Worm (Caenorhabditis elegans): Measurements from ENCODE around the gene srw-68.

Gene srw-68

DNA sequence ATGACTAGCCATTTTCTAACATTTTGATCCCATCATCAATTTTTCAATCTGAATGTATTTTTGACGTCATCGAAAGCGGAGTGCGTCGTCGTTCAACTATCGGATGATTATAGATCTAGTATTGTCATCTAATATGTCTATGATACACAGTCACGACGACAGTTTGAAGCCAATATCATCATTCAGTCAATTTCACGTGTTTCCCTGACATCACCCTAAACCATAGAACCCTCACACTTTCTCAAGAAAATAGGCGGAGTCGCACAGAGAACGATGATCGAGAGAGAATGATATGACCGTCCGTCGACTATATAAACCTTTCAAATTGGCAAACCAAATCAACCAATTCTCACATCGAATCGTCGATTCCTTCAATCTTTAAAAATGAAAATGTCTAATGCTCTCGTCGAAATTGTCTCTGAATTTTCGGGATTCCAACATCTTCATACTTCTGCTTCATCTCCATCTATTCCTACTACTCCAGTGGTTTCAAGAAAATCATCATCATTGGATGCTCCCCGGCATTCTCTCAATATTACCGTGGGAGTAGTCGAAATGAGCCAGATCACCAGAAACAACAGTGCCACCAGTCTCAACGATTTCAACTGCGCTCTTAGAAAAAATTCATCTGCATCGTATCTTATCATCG, 10.6 kb downstream of the srw-68 start, which contains the start of gene F18E3.13:
Gene F18E3.13 (plus strand): TSS at position 385 of the 649 bp plus-strand sequence.
- no peak for TF ChIP-seq M03D4.4 (tag; optimal IDR thresholded peaks at IDR 0.05)
- no peak for TF ChIP-seq mls-2 (tag; optimal IDR thresholded peaks at IDR 0.05)
- TF ChIP-seq nhr-2 (tag; optimal IDR thresholded peaks at IDR 0.05): no peak
- peak; percentile 22 for TF ChIP-seq elt-3 (tag; optimal IDR thresholded peaks at IDR 0.05)
- TF ChIP-seq pha-4 (tag; optimal IDR thresholded peaks at IDR 0.05): no peak
- TF ChIP-seq ceh-83 (GFP tag; optimal IDR thresholded peaks at IDR 0.05): no peak
- TF ChIP-seq sptf-1 (tag; optimal IDR thresholded peaks at IDR 0.05): no peak
- TF ChIP-seq bed-3 (GFP tag; optimal IDR thresholded peaks at IDR 0.05): no peak
- TF ChIP-seq unc-62 (GFP tag; optimal IDR thresholded peaks at IDR 0.05): peak; percentile 69
- TF ChIP-seq ceh-43 (GFP tag; optimal IDR thresholded peaks at IDR 0.05): no peak

- TF ChIP-seq nhr-76 (tag; optimal IDR thresholded peaks at IDR 0.05) (no peak), elt-3 (tag; optimal IDR thresholded peaks at IDR 0.05) (no peak), unc-62 (GFP tag; optimal IDR thresholded peaks at IDR 0.05) (no peak), lin-32 (GFP tag; optimal IDR thresholded peaks at IDR 0.05) (no peak), nhr-28 (tag; optimal IDR thresholded peaks at IDR 0.05) (no peak), mep-1 (tag; optimal IDR thresholded peaks at IDR 0.05) (no peak), drap-1 (GFP tag; optimal IDR thresholded peaks at IDR 0.05) (no peak), ztf-11 (tag; optimal IDR thresholded peaks at IDR 0.05) (no peak), tbx-8 (GFP tag; optimal IDR thresholded peaks at IDR 0.05) (no peak), nhr-2 (tag; optimal IDR thresholded peaks at IDR 0.05) (no peak), bed-3 (GFP tag; optimal IDR thresholded peaks at IDR 0.05) (no peak), elt-1 (tag; optimal IDR thresholded peaks at IDR 0.05; ENCODE audit: borderline replicate concordance, insufficient read depth) (no peak), M03D4.4 (tag; optimal IDR thresholded peaks at IDR 0.05) (no peak), mab-5 (tag; optimal IDR thresholded peaks at IDR 0.05) (no peak), lsy-2 (tag; optimal IDR thresholded peaks at IDR 0.05) (no peak), zip-8 (tag; optimal IDR thresholded peaks at IDR 0.05) (no peak), ham-2 (GFP tag; optimal IDR thresholded peaks at IDR 0.05) (no peak), unc-120 (tag; optimal IDR thresholded peaks at IDR 0.05; ENCODE audit: poor library complexity, severe bottlenecking) (no peak)
These were observed 11.6 kb downstream of the srw-68 start, which contains the start of gene F18E3.12 for ce11 chrV:7414909-7415308. Gene F18E3.12, plus strand, starts transcription at chrV:7414985.

DNA sequence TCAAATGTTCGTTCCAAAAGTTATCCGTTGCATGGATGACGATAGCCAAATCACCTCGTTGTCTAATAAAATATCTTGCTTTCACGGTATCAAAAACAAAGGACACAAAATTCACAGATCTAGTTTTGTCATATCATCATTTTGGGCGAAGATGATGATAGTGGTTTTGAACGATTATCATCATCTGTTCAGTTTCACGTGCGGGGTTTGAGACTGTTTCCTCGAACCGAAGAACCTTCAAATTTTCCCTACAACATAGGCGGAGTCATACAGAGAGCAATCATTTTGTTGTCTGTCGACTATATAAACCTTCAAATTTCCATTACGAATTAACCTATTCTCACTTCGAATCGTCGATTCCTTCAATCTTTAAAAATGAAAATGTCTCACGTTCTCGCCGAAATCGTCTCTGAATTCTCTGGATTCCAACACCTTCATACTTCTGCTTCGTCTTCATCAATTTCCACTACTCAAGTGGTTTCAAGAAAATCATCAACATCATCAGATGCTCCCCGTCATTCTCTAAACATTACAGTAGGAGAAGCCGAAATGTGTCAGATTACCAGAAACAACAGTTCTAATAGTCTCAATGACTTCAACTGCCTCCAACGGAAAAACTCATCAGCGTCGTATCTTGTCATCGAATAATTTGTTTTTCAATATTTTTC, 13.3 kb downstream of the srw-68 start, which contains the start of gene F18E3.11:
Gene F18E3.11 (plus strand): TSS at position 376 of the 668 bp plus-strand sequence.
- TF ChIP-seq mls-2 (tag; optimal IDR thresholded peaks at IDR 0.05): no peak

DNA sequence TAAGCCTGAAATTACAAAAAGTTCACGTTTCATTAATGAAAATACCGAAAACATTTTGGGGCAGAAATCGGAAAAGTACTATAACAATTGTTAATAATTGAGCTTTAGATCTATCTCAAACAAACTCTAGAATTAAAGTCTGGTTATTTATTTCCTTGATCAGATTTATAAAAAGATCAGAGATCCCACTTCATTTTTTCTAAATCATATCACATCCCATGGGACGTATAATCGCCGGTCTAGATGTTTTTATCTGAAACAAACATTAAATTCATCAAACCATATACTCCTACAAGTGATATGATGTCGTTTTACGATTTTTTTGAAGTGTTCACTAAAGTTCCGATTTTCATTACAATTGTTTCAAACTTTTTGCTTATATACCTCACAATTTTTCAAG, 14.8 kb downstream of the srw-68 start, which contains the start of gene str-41:
Gene str-41 (plus strand): TSS at position 301 of the 400 bp plus-strand sequence.
- TF ChIP-seq cnd-1 (tag; optimal IDR thresholded peaks at IDR 0.05) (no peak), flh-1 (GFP tag; optimal IDR thresholded peaks at IDR 0.05) (no peak), zip-8 (tag; optimal IDR thresholded peaks at IDR 0.05) (no peak), nhr-2 (tag; optimal IDR thresholded peaks at IDR 0.05) (no peak), elt-3 (tag; optimal IDR thresholded peaks at IDR 0.05) (no peak)

DNA sequence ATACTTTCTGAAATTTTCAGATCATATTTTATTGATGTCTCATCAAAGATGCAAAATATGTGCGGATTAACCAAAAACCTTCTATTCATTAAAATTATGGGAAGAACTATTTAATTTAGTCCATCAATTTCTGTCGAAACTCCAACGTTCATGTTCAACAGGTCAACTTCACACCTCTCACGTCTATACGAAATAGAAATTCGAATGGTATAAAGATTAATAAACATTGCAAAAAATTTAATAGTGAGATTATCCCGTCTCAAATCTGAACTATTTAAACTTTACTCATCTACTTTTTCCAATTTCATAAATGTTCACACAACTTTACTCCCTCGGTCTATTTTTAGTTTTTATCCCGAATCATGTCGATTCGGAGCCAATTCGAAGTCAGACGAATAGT, 16.9 kb downstream of the srw-68 start, which contains the start of gene R13D7.2:
Gene R13D7.2 (plus strand): TSS at position 301 of the 400 bp plus-strand sequence.
- TF ChIP-seq nhr-28 (tag; optimal IDR thresholded peaks at IDR 0.05): no peak
- no peak for TF ChIP-seq ces-1 (GFP tag; optimal IDR thresholded peaks at IDR 0.05)
- TF ChIP-seq blmp-1 (tag; optimal IDR thresholded peaks at IDR 0.05): no peak
- TF ChIP-seq ham-2 (GFP tag; optimal IDR thresholded peaks at IDR 0.05): no peak
- no peak for TF ChIP-seq unc-62 (GFP tag; optimal IDR thresholded peaks at IDR 0.05)
- TF ChIP-seq sem-2 (GFP tag; optimal IDR thresholded peaks at IDR 0.05): no peak
- TF ChIP-seq nhr-2 (tag; optimal IDR thresholded peaks at IDR 0.05): no peak
- no peak for TF ChIP-seq lsy-2 (tag; optimal IDR thresholded peaks at IDR 0.05)
- TF ChIP-seq lin-13 (tag; optimal IDR thresholded peaks at IDR 0.05): no peak
- no peak for TF ChIP-seq sptf-1 (tag; optimal IDR thresholded peaks at IDR 0.05)
- no peak for TF ChIP-seq nhr-237 (tag; optimal IDR thresholded peaks at IDR 0.05)
- TF ChIP-seq ceh-43 (GFP tag; optimal IDR thresholded peaks at IDR 0.05): no peak
- no peak for TF ChIP-seq ceh-39 (tag; optimal IDR thresholded peaks at IDR 0.05)
- TF ChIP-seq elt-3 (tag; optimal IDR thresholded peaks at IDR 0.05): no peak

Data from whole organism, mixed stage, embryonic.